Fruit fly (Drosophila melanogaster) whole organism, embryonic: ENCODE measurements around the gene pav.

Source experiments
- Antp ChIP-seq: fragments of 200-800 bp; sonication (Bioruptor generic); optimal IDR thresholded peaks from 3 replicates; lab custom pipeline; 2016; ENCODE audit warnings: missing biosample characterization, missing genetic modification characterization
- B-H2 ChIP-seq: fragments of 200-800 bp; sonication (Bioruptor generic); optimal IDR thresholded peaks from 2 replicates; lab custom pipeline; 2018; ENCODE audit warnings: missing biosample characterization, mild to moderate bottlenecking, missing genetic modification characterization
- CG10654 ChIP-seq: fragments of 200-800 bp; sonication (Bioruptor generic); optimal IDR thresholded peaks from 2 replicates; lab custom pipeline; 2016; ENCODE audit warnings: missing biosample characterization, missing genetic modification characterization
- CG1233 ChIP-seq: fragments of 200-800 bp; sonication (Bioruptor generic); optimal IDR thresholded peaks from 4 replicates; lab custom pipeline; 2018; ENCODE audit warnings: missing biosample characterization, mild to moderate bottlenecking, missing genetic modification characterization
- CG14710 ChIP-seq: fragments of 200-800 bp; sonication (Bioruptor generic); optimal IDR thresholded peaks from 3 replicates; lab custom pipeline; 2019; ENCODE audit warnings: missing biosample characterization, mild to moderate bottlenecking, missing genetic modification characterization, moderate library complexity
- CG18262 ChIP-seq: fragments of 200-800 bp; optimal IDR thresholded peaks from 3 replicates; lab custom pipeline; 2019; ENCODE audit warnings: missing biosample characterization, mild to moderate bottlenecking, missing genetic modification characterization, moderate library complexity
- CG18599 ChIP-seq: fragments of 200-800 bp; sonication (Bioruptor generic); optimal IDR thresholded peaks from 3 replicates; lab custom pipeline; 2017; ENCODE audit warnings: missing biosample characterization, missing genetic modification characterization, mild to moderate bottlenecking, moderate library complexity, missing genetic modification reagents
- CG2678 ChIP-seq: fragments of 200-800 bp; sonication (Bioruptor generic); optimal IDR thresholded peaks from 3 replicates; lab custom pipeline; 2019; ENCODE audit warnings: missing biosample characterization, mild to moderate bottlenecking, missing genetic modification characterization, moderate library complexity
- CG2712 ChIP-seq: fragments of 200-800 bp; optimal IDR thresholded peaks from 3 replicates; lab custom pipeline; 2019; ENCODE audit warnings: missing biosample characterization, mild to moderate bottlenecking, missing genetic modification characterization, moderate library complexity
- CG5180 ChIP-seq: fragments of 200-800 bp; sonication (Bioruptor generic); optimal IDR thresholded peaks from 3 replicates; lab custom pipeline; 2017; ENCODE audit warnings: missing biosample characterization, missing genetic modification characterization, mild to moderate bottlenecking, moderate library complexity, missing genetic modification reagents
- CG7556 ChIP-seq: fragments of 200-800 bp; sonication (Bioruptor generic); optimal IDR thresholded peaks from 2 replicates; lab custom pipeline; 2017; ENCODE audit warnings: missing biosample characterization, mild to moderate bottlenecking, missing genetic modification characterization
- CG7786 ChIP-seq: fragments of 200-800 bp; sonication (Bioruptor generic); optimal IDR thresholded peaks from 2 replicates; lab custom pipeline; 2016; ENCODE audit warnings: missing biosample characterization, missing genetic modification characterization
- CG8388 ChIP-seq: fragments of 200-800 bp; sonication (Bioruptor generic); optimal IDR thresholded peaks from 2 replicates; lab custom pipeline; 2019; ENCODE audit warnings: missing biosample characterization, mild to moderate bottlenecking, missing genetic modification characterization, moderate library complexity
- CG8924 ChIP-seq: fragments of 200-800 bp; optimal IDR thresholded peaks from 3 replicates; lab custom pipeline; 2019; ENCODE audit warnings: missing biosample characterization, mild to moderate bottlenecking, missing genetic modification characterization, moderate library complexity
- CG9609 ChIP-seq: fragments of 200-800 bp; sonication (Bioruptor generic); optimal IDR thresholded peaks from 3 replicates; lab custom pipeline; 2016; ENCODE audit warnings: missing biosample characterization, missing genetic modification characterization
- Dbx ChIP-seq: fragments of 200-800 bp; sonication (Bioruptor generic); IDR thresholded peaks from 3 replicates; pipeline ENCODE4 v1.3.6; 2022; ENCODE audit warnings: missing biosample characterization, missing genetic modification characterization
- Doc3 ChIP-seq: fragments of 200-800 bp; sonication (Bioruptor generic); IDR thresholded peaks from 3 replicates; pipeline ENCODE4 v1.3.6; 2022; ENCODE audit warnings: missing biosample characterization, missing genetic modification characterization; ENCODE audit not compliant: partially characterized antibody
- Dp ChIP-seq: fragments of 200-800 bp; sonication (Bioruptor generic); optimal IDR thresholded peaks from 2 replicates; lab custom pipeline; 2018; ENCODE audit warnings: missing biosample characterization, mild to moderate bottlenecking, missing genetic modification characterization, moderate library complexity
- Ets97D ChIP-seq: fragments of 200-800 bp; sonication (Bioruptor generic); optimal IDR thresholded peaks from 3 replicates; lab custom pipeline; 2016; ENCODE audit warnings: missing biosample characterization, missing genetic modification characterization
- Fer1 ChIP-seq: fragments of 200-800 bp; sonication (Bioruptor generic); optimal IDR thresholded peaks from 2 replicates; lab custom pipeline; 2017; ENCODE audit warnings: missing biosample characterization, mild to moderate bottlenecking, missing genetic modification characterization
- Gug ChIP-seq: fragments of 200-800 bp; sonication (Bioruptor generic); IDR thresholded peaks from 4 replicates; pipeline ENCODE4 v1.3.6; 2022; ENCODE audit warnings: missing biosample characterization, missing genetic modification characterization
- HmgZ ChIP-seq: fragments of 200-800 bp; sonication (Bioruptor generic); optimal IDR thresholded peaks from 2 replicates; lab custom pipeline; 2018; ENCODE audit warnings: missing biosample characterization, mild to moderate bottlenecking, missing genetic modification characterization
- Meics ChIP-seq: fragments of 200-800 bp; sonication (Bioruptor generic); optimal IDR thresholded peaks from 2 replicates; lab custom pipeline; 2017; ENCODE audit warnings: missing biosample characterization, mild to moderate bottlenecking, missing genetic modification characterization
- Nf-YC ChIP-seq: fragments of 200-800 bp; optimal IDR thresholded peaks from 3 replicates; lab custom pipeline; 2019; ENCODE audit warnings: missing biosample characterization, mild to moderate bottlenecking, missing genetic modification characterization, moderate library complexity
- Oaz ChIP-seq: fragments of 200-800 bp; sonication (Bioruptor generic); IDR thresholded peaks from 2 replicates; pipeline ENCODE4 v1.3.6; 2022; ENCODE audit warnings: missing biosample characterization, missing genetic modification characterization
- Oli ChIP-seq: fragments of 200-800 bp; sonication (Bioruptor generic); optimal IDR thresholded peaks from 2 replicates; lab custom pipeline; 2018; ENCODE audit warnings: missing biosample characterization, mild to moderate bottlenecking, missing genetic modification characterization, moderate library complexity
- Optix ChIP-seq: fragments of 200-800 bp; sonication (Bioruptor generic); IDR thresholded peaks from 3 replicates; pipeline ENCODE4 v1.3.6; 2022; ENCODE audit warnings: missing biosample characterization, missing genetic modification characterization
- Rfx ChIP-seq: fragments of 200-800 bp; sonication (Bioruptor generic); IDR thresholded peaks from 2 replicates; pipeline ENCODE4 v1.3.6; 2022; ENCODE audit warnings: missing biosample characterization, missing genetic modification characterization
- Scr ChIP-seq: fragments of 200-800 bp; sonication (Bioruptor generic); IDR thresholded peaks from 2 replicates; pipeline ENCODE4 v1.3.6; 2022; ENCODE audit warnings: missing biosample characterization, missing genetic modification characterization; ENCODE audit not compliant: partially characterized antibody
- Sry-δ ChIP-seq: fragments of 200-800 bp; sonication (Bioruptor generic); optimal IDR thresholded peaks from 2 replicates; lab custom pipeline; 2016; ENCODE audit warnings: missing biosample characterization, missing genetic modification characterization
- ara ChIP-seq: fragments of 200-800 bp; sonication (Bioruptor generic); IDR thresholded peaks from 2 replicates; pipeline ENCODE4 v1.3.6; 2022; ENCODE audit warnings: missing biosample characterization, missing genetic modification characterization
- ash1 ChIP-seq: fragments of 200-800 bp; sonication (Bioruptor generic); optimal IDR thresholded peaks from 2 replicates; lab custom pipeline; 2018; ENCODE audit warnings: missing biosample characterization, mild to moderate bottlenecking, missing genetic modification characterization
- corto ChIP-seq: fragments of 200-800 bp; sonication (Bioruptor generic); optimal IDR thresholded peaks from 2 replicates; lab custom pipeline; 2016; ENCODE audit warnings: missing biosample characterization, mild to moderate bottlenecking, missing genetic modification characterization, moderate library complexity
- dati ChIP-seq: fragments of 200-800 bp; sonication (Bioruptor generic); IDR thresholded peaks from 2 replicates; pipeline ENCODE4 v1.3.6; 2022; ENCODE audit warnings: missing biosample characterization, missing genetic modification characterization
- ewg ChIP-seq: fragments of 200-800 bp; sonication (Bioruptor generic); optimal IDR thresholded peaks from 3 replicates; lab custom pipeline; 2017; ENCODE audit warnings: mild to moderate bottlenecking, missing biosample characterization, missing genetic modification reagents, missing genetic modification characterization
- fru ChIP-seq: fragments of >200 bp; optimal IDR thresholded peaks from 2 replicates; lab custom pipeline; 2017
- ken ChIP-seq: fragments of 200-800 bp; sonication (Bioruptor generic); IDR thresholded peaks from 3 replicates; pipeline ENCODE4 v1.3.6; 2022; ENCODE audit warnings: missing biosample characterization, missing genetic modification characterization
- lmd ChIP-seq: fragments of 200-800 bp; sonication (Bioruptor generic); IDR thresholded peaks from 2 replicates; pipeline ENCODE4 v1.3.6; 2022; ENCODE audit warnings: missing biosample characterization, missing genetic modification characterization
- maf-S ChIP-seq: fragments of 200-800 bp; sonication (Bioruptor generic); optimal IDR thresholded peaks from 2 replicates; lab custom pipeline; 2016; ENCODE audit warnings: missing biosample characterization, missing genetic modification characterization
- mirr ChIP-seq: fragments of 200-800 bp; sonication (Bioruptor generic); optimal IDR thresholded peaks from 3 replicates; lab custom pipeline; 2018; ENCODE audit warnings: missing biosample characterization, mild to moderate bottlenecking, missing genetic modification characterization
- nerfin-2 ChIP-seq: fragments of 200-800 bp; sonication (Bioruptor generic); IDR thresholded peaks from 2 replicates; pipeline ENCODE4 v1.3.6; 2022; ENCODE audit warnings: missing biosample characterization, missing genetic modification characterization; ENCODE audit not compliant: partially characterized antibody
- ranshi ChIP-seq: fragments of 200-800 bp; sonication (Bioruptor generic); IDR thresholded peaks from 2 replicates; pipeline ENCODE4 v1.3.6; 2022; ENCODE audit warnings: missing biosample characterization, missing genetic modification characterization
- row ChIP-seq: fragments of 200-800 bp; sonication (Bioruptor generic); IDR thresholded peaks from 3 replicates; pipeline ENCODE4 v1.3.6; 2022; ENCODE audit warnings: missing biosample characterization, missing genetic modification characterization
- sens ChIP-seq: fragments of 200-800 bp; sonication (Bioruptor generic); peaks from one replicate; lab custom pipeline; 2016; ENCODE audit warnings: missing biosample characterization, missing genetic modification characterization
- sob ChIP-seq: fragments of 200-800 bp; sonication (Bioruptor generic); IDR thresholded peaks from 2 replicates; pipeline ENCODE4 v1.3.6; 2022; ENCODE audit warnings: missing biosample characterization, missing genetic modification characterization
- stc ChIP-seq: fragments of 200-800 bp; sonication (Bioruptor generic); IDR thresholded peaks from 2 replicates; pipeline ENCODE4 v1.3.6; 2022; ENCODE audit warnings: missing biosample characterization, missing genetic modification characterization
- stwl ChIP-seq: fragments of 200-800 bp; sonication (Bioruptor generic); optimal IDR thresholded peaks from 3 replicates; lab custom pipeline; 2018; ENCODE audit warnings: missing biosample characterization, mild to moderate bottlenecking, missing genetic modification characterization, moderate library complexity
- tin ChIP-seq: fragments of 200-800 bp; sonication (Bioruptor generic); optimal IDR thresholded peaks from 3 replicates; lab custom pipeline; 2016; ENCODE audit warnings: missing biosample characterization, missing genetic modification characterization
- unpg ChIP-seq: fragments of 200-800 bp; sonication (Bioruptor generic); optimal IDR thresholded peaks from 3 replicates; lab custom pipeline; 2018; ENCODE audit warnings: missing biosample characterization, mild to moderate bottlenecking, missing genetic modification characterization, moderate library complexity
- usp ChIP-seq: fragments of >200 bp; optimal IDR thresholded peaks from 2 replicates; lab custom pipeline; 2017; ENCODE audit warnings: missing biosample characterization, missing genetic modification characterization

The pav gene

dm6 chr3L:4254301-4254834 lies 11.8 kb downstream of the pav start, which contains the start of the genes ago and CG1265 (continued):
- TF ChIP-seq CG8388 (peak; percentile 24), Ets97D (peak; percentile 71), ara (GFP tag; lab: Robert Waterston, UW) (0 out of 2 replicates have a peak, but pooled peaks have one; percentile 31), Sry-δ (peak; percentile 68), CG18262 (tag; lab: Kevin White, UChicago) (peak; percentile 65), Antp (GFP tag; lab: Kevin White, UChicago) (no peak), maf-S (no peak), mirr (GFP tag; lab: Kevin White, UChicago) (peak; percentile 33), CG9609 (GFP tag; lab: Kevin White, UChicago) (peak; percentile 10), Gug (GFP tag; lab: Robert Waterston, UW) (peak; percentile 55; the same call in 2 of the 4 replicates), ewg (peak; percentile 2), CG18599 (GFP tag; lab: Kevin White, UChicago) (peak; percentile 37), CG10654 (GFP tag; lab: Kevin White, UChicago) (peak; percentile 28), HmgZ (tag; lab: Kevin White, UChicago) (no peak), CG1233 (no peak), unpg (GFP tag; lab: Kevin White, UChicago) (peak; percentile 7), Optix (no peak), stc (GFP tag; lab: Robert Waterston, UW) (peak; percentile 20; the same call in 1 of the 2 replicates), usp (GFP tag; lab: Kevin White, UChicago) (no peak), CG14710 (peak; percentile 99), lmd (peak; percentile 41; the same call in 1 of the 2 replicates), fru (lab: Kevin White, UChicago) (no peak), Scr (GFP tag; lab: Robert Waterston, UW) (peak; percentile 54), stwl (peak; percentile 33), CG2678 (tag; lab: Kevin White, UChicago) (peak; percentile 54), Nf-YC (tag; lab: Kevin White, UChicago) (peak; percentile 62), Meics (GFP tag; lab: Kevin White, UChicago) (peak; percentile 55), Fer1 (GFP tag; lab: Kevin White, UChicago) (peak; percentile 28), CG8924 (tag; lab: Kevin White, UChicago) (peak; percentile 58), nerfin-2 (no peak), ranshi (GFP tag; lab: Robert Waterston, UW) (peak; percentile 50), Dp (GFP tag; lab: Kevin White, UChicago) (peak; percentile 55), Rfx (GFP tag; lab: Robert Waterston, UW) (peak; percentile 68), B-H2 (GFP tag; lab: Kevin White, UChicago) (peak; percentile 49), Oaz (0 out of 2 replicates have a peak, but pooled peaks have one; percentile 11), Oli (tag; lab: Kevin White, UChicago) (peak; percentile 31), row (GFP tag; lab: Robert Waterston, UW) (peak; percentile 87), sens (GFP tag; lab: Kevin White, UChicago) (peak; percentile 52), ash1 (GFP tag; lab: Kevin White, UChicago) (no peak), tin (GFP tag; lab: Kevin White, UChicago) (peak; percentile 37), CG2712 (tag; lab: Kevin White, UChicago) (peak; percentile 69), Doc3 (GFP tag; lab: Robert Waterston, UW) (0 out of 3 replicates have a peak, but pooled peaks have one; percentile 9), CG5180 (peak; percentile 2), corto (GFP tag; lab: Kevin White, UChicago) (no peak), CG7786 (peak; percentile 24), sob (GFP tag; lab: Robert Waterston, UW) (peak; percentile 15; the same call in 1 of the 2 replicates), CG7556 (peak; percentile 23), ken (GFP tag; lab: Robert Waterston, UW) (peak; percentile 41; the same call in 1 of the 3 replicates), Dbx (GFP tag; lab: Robert Waterston, UW) (0 out of 3 replicates have a peak, but pooled peaks have one; percentile 32), dati (GFP tag; lab: Robert Waterston, UW) (0 out of 2 replicates have a peak, but pooled peaks have one; percentile 19)
